Worm (Caenorhabditis elegans) whole organism, late embryonic: ENCODE data around the gene D1005.5.

ENCODE experiments used
- Y22D7AL.16 ChIP-seq: sonication (generic microtip); optimal IDR thresholded peaks from 2 replicates; lab custom pipeline; 2016; ENCODE audit warnings: missing genetic modification characterization, missing compliant biosample characterization
- ama-1 ChIP-seq: fragments of 150-350 bp; optimal IDR thresholded peaks from 2 replicates; lab custom pipeline; 2014
- ceh-48 ChIP-seq: sonication (generic microtip); optimal IDR thresholded peaks from 2 replicates; lab custom pipeline; 2016; ENCODE audit warnings: missing genetic modification characterization, inconsistent platforms, missing compliant biosample characterization
- dmd-4 ChIP-seq: sonication (generic microtip); optimal IDR thresholded peaks from 2 replicates; lab custom pipeline; 2016; ENCODE audit warnings: borderline replicate concordance, missing genetic modification characterization, missing compliant biosample characterization
- fkh-10 ChIP-seq: fragments of 150-350 bp; optimal IDR thresholded peaks from 2 replicates; lab custom pipeline; 2014; ENCODE audit warnings: missing biosample characterization, missing genetic modification reagents, missing genetic modification characterization
- nhr-11 ChIP-seq: fragments of 150-350 bp; optimal IDR thresholded peaks from 2 replicates; lab custom pipeline; 2014; ENCODE audit warnings: missing biosample characterization, missing genetic modification characterization
- pat-9 ChIP-seq: fragments of 200-800 bp; sonication (Bioruptor generic); optimal IDR thresholded peaks from 2 replicates; lab custom pipeline; 2018; ENCODE audit warnings: mild to moderate bottlenecking, missing genetic modification characterization, moderate library complexity, missing compliant biosample characterization
- pax-1 ChIP-seq: fragments of 150-350 bp; optimal IDR thresholded peaks from 2 replicates; lab custom pipeline; 2014; ENCODE audit warnings: missing biosample characterization, missing genetic modification characterization
- pha-4 ChIP-seq: fragments of 150-350 bp; optimal IDR thresholded peaks from 2 replicates; lab custom pipeline; 2018; ENCODE audit warnings: missing biosample characterization, missing genetic modification reagents, missing genetic modification characterization

DNA sequence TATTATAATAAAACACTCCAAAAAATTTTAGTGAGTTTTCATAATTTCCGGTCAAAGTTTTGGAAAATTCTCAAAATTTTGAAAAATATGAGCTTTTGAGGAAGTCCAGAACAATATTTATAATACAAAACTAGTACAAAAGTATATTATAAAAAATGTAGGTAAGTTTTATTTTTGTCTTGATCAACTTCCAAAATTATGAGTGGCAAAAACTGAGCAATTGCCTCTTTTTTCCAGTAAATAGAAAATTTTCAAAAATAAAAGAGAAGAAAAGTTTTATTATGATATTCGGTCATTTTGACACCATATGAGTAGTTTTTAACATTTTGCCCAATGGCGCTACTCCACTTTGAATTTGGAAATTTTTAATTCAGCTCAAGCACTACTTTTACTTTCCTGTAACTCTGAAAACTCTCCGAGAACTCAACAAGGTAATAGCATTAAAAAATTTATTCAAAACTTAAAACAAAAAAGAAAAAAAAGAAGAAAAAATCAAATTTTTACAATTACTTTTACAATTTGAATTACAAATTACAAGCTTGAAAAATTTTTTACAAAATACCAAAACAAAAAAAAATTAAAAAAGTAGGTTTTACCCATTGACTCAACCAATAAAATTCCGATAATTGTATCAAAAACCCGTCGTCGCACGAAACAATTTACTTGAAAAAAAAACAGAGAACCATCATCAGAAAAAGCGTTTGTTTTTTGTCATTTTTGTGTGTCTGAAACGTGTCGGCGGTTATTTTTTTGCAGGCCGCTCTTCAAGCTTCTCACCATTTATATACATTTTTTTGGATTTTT is 31.1 kb upstream of the D1005.5 start:
- TF ChIP-seq pat-9 (tag; lab: Kevin White, UChicago) = no peak
- no peak for TF ChIP-seq fkh-10 (GFP tag; lab: Kevin White, UChicago)
- no peak for TF ChIP-seq ama-1
- TF ChIP-seq pax-1 = no peak
- no peak for TF ChIP-seq Y22D7AL.16
- no peak for TF ChIP-seq ceh-48 (tag; lab: Kevin White, UChicago)
- no peak for TF ChIP-seq nhr-11
- no peak for TF ChIP-seq pha-4 (tag; lab: Kevin White, UChicago)
- no peak for TF ChIP-seq dmd-4 (tag; lab: Kevin White, UChicago)
